ENCODE assay signal across 3 worm cellular contexts in the genomic region with DNA sequence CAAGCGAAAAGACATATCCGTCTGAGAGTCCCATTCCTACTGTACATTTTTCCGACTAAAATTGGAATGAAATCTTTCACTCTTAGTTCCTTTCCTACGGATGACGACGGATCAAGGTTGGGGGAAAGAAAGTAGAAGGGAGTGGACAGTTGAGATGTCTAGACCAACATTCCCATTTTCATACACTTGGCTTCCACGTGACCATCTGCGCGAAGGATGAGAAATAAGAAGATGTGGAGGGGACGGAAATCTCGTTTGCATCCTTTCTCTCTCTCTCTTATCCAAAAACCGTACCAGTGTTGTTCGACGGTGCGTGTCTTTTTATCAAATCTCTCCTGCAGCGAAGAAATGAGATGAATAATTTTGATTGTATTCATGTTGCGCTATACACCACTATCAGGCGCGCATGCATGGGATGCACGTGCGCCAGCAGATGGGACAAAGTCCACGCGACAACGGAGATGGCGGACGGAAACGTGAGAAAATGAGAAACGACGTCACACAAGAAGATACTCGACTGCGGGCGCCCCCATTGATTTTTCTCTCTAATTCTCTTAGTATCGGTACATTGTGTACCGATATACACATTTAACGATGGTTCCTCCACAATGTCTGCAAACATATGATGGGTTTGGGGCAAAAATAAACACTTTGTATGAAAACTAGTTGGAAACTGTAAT.
TF ChIP-seq lines count a peak whose summit lies in the region.

No protein-coding gene starts in this region.

TF ChIP-seq in whole organism, L1 larva, 84 proteins besides CTCF, POLR2A, EP300 and RAD21 (continued from another document and continues in another):
- TF ChIP-seq nhr-19 (GFP tag; conservative IDR thresholded peaks at IDR 0.05; lab: Robert Waterston, UW) (peak; percentile 95), nhr-237 (tag; optimal IDR thresholded peaks at IDR 0.05; lab: Kevin White, UChicago) (no peak), C04F5.9 (tag; optimal IDR thresholded peaks at IDR 0.05; lab: Kevin White, UChicago) (peak; percentile 23), mep-1 (tag; optimal IDR thresholded peaks at IDR 0.05; lab: Kevin White, UChicago) (peak; percentile 78), lin-14 (GFP tag; optimal IDR thresholded peaks at IDR 0.05; lab: Kevin White, UChicago) (peak; percentile 99), mef-2 (tag; optimal IDR thresholded peaks at IDR 0.05; lab: Kevin White, UChicago) (peak; percentile 89), zag-1 (tag; optimal IDR thresholded peaks at IDR 0.05; lab: Kevin White, UChicago) (no peak), lin-15B (tag; optimal IDR thresholded peaks at IDR 0.05; lab: Kevin White, UChicago) (no peak), sox-4 (tag; optimal IDR thresholded peaks at IDR 0.05; lab: Kevin White, UChicago) (peak; percentile 58), fkh-10 (GFP tag; optimal IDR thresholded peaks at IDR 0.05; lab: Kevin White, UChicago) (peak; percentile 64), alr-1 (tag; optimal IDR thresholded peaks at IDR 0.05; lab: Kevin White, UChicago; ENCODE audit: borderline replicate concordance) (no peak), irx-1 (tag; optimal IDR thresholded peaks at IDR 0.05; lab: Kevin White, UChicago) (peak; percentile 91), xbp-1 (tag; optimal IDR thresholded peaks at IDR 0.05; lab: Kevin White, UChicago) (peak; percentile 97), isw-1 (GFP tag; IDR thresholded peaks at IDR 0.05; lab: Robert Waterston, UW) (peak; percentile 50), mab-9 (GFP tag; IDR thresholded peaks at IDR 0.05; lab: Robert Waterston, UW) (peak; percentile 70), ceh-90 (tag; optimal IDR thresholded peaks at IDR 0.05; lab: Kevin White, UChicago) (no peak), fkh-4 (tag; optimal IDR thresholded peaks at IDR 0.05; lab: Kevin White, UChicago; ENCODE audit: borderline replicate concordance) (peak; percentile 40), sup-37 (GFP tag; optimal IDR thresholded peaks at IDR 0.05; lab: Kevin White, UChicago) (peak; percentile 82), fos-1 (tag; optimal IDR thresholded peaks at IDR 0.05; lab: Kevin White, UChicago) (peak; percentile 40), blmp-1 (tag; optimal IDR thresholded peaks at IDR 0.05; lab: Kevin White, UChicago) (peak; percentile 96), nhr-71 (tag; optimal IDR thresholded peaks at IDR 0.05; lab: Kevin White, UChicago) (peak; percentile 99), nhr-76 (tag; optimal IDR thresholded peaks at IDR 0.05; lab: Kevin White, UChicago) (peak; percentile 11), lsy-2 (tag; optimal IDR thresholded peaks at IDR 0.05; lab: Kevin White, UChicago) (peak; percentile 75 to 82), nhr-12 (tag; optimal IDR thresholded peaks at IDR 0.05; lab: Kevin White, UChicago) (no peak), pqm-1 (tag; optimal IDR thresholded peaks at IDR 0.05; lab: Kevin White, UChicago) (no peak), zip-4 (GFP tag; optimal IDR thresholded peaks at IDR 0.05; lab: Kevin White, UChicago) (peak; percentile 56), elt-2 (tag; optimal IDR thresholded peaks at IDR 0.05; lab: Kevin White, UChicago) (peak; percentile 89), unc-30 (tag; optimal IDR thresholded peaks at IDR 0.05; lab: Kevin White, UChicago) (no peak), efl-3 (GFP tag; optimal IDR thresholded peaks at IDR 0.05; lab: Kevin White, UChicago) (peak; percentile 42), nhr-20 (tag; optimal IDR thresholded peaks at IDR 0.05; lab: Kevin White, UChicago) (peak; percentile 99), hlh-4 (tag; optimal IDR thresholded peaks at IDR 0.05; lab: Kevin White, UChicago) (no peak), ceh-82 (tag; optimal IDR thresholded peaks at IDR 0.05; lab: Kevin White, UChicago) (peak in 2 of 3 experiments; percentile 45 to 54), ztf-11 (tag; optimal IDR thresholded peaks at IDR 0.05; lab: Kevin White, UChicago) (peak in 1 of 2 experiments; percentile 63), lin-39 (tag; optimal IDR thresholded peaks at IDR 0.05; lab: Kevin White, UChicago) (peak; percentile 50), C34B4.2 (tag; optimal IDR thresholded peaks at IDR 0.05; lab: Kevin White, UChicago) (no peak), ces-1 (GFP tag; optimal IDR thresholded peaks at IDR 0.05; lab: Kevin White, UChicago) (no peak), nhr-85 (tag; lab: Kevin White, UChicago) (peak; percentile 100), dsc-1 (tag; optimal IDR thresholded peaks at IDR 0.05; lab: Kevin White, UChicago) (peak; percentile 91), nhr-77 (tag; optimal IDR thresholded peaks at IDR 0.05; lab: Kevin White, UChicago) (peak; percentile 82), vab-15 (tag; optimal IDR thresholded peaks at IDR 0.05; lab: Kevin White, UChicago) (peak; percentile 48), sptf-1 (tag; optimal IDR thresholded peaks at IDR 0.05; lab: Kevin White, UChicago) (no peak)

TF ChIP-seq in whole organism, L3 larva, 47 proteins besides CTCF, POLR2A, EP300 and RAD21 (continued from another document):
- TF ChIP-seq nhr-43 (tag; optimal IDR thresholded peaks at IDR 0.05; lab: Kevin White, UChicago; ENCODE audit: poor library complexity, severe bottlenecking) (peak; percentile 98), elt-2 (tag; optimal IDR thresholded peaks at IDR 0.05; lab: Kevin White, UChicago) (peak; percentile 92), unc-62 (GFP tag; optimal IDR thresholded peaks at IDR 0.05; lab: Kevin White, UChicago) (peak; percentile 77), R02D3.7 (tag; optimal IDR thresholded peaks at IDR 0.05; lab: Kevin White, UChicago) (peak; percentile 68), jun-1 (tag; optimal IDR thresholded peaks at IDR 0.05; lab: Kevin White, UChicago) (peak; percentile 84), egl-5 (tag; optimal IDR thresholded peaks at IDR 0.05; lab: Kevin White, UChicago) (peak; percentile 85), ceh-28 (tag; optimal IDR thresholded peaks at IDR 0.05; lab: Kevin White, UChicago) (peak; percentile 77), nhr-237 (tag; optimal IDR thresholded peaks at IDR 0.05; lab: Kevin White, UChicago) (no peak), pqm-1 (tag; optimal IDR thresholded peaks at IDR 0.05; lab: Kevin White, UChicago) (peak; percentile 78), ztf-11 (tag; optimal IDR thresholded peaks at IDR 0.05; lab: Kevin White, UChicago) (no peak), nhr-67 (tag; optimal IDR thresholded peaks at IDR 0.05; lab: Kevin White, UChicago) (no peak), nhr-25 (tag; optimal IDR thresholded peaks at IDR 0.05; lab: Kevin White, UChicago) (peak; percentile 94), fos-1 (tag; optimal IDR thresholded peaks at IDR 0.05; lab: Kevin White, UChicago) (peak; percentile 84), elt-3 (tag; optimal IDR thresholded peaks at IDR 0.05; lab: Kevin White, UChicago) (peak; percentile 61 to 89 (median 78)), ama-1 (optimal IDR thresholded peaks at IDR 0.05; lab: Kevin White, UChicago) (no peak), daf-12 (tag; optimal IDR thresholded peaks at IDR 0.05; lab: Kevin White, UChicago) (no peak), fkh-10 (GFP tag; optimal IDR thresholded peaks at IDR 0.05; lab: Kevin White, UChicago) (peak; percentile 55), unc-39 (tag; optimal IDR thresholded peaks at IDR 0.05; lab: Kevin White, UChicago) (no peak), nhr-11 (tag; optimal IDR thresholded peaks at IDR 0.05; lab: Kevin White, UChicago) (peak; percentile 55), eor-1 (tag; optimal IDR thresholded peaks at IDR 0.05; lab: Kevin White, UChicago) (no peak), mdl-1 (tag; optimal IDR thresholded peaks at IDR 0.05; lab: Kevin White, UChicago) (peak; percentile 100)

TF ChIP-seq in whole organism, young adult, 124 proteins besides CTCF, POLR2A, EP300 and RAD21 (continued from another document and continues in another):
- TF ChIP-seq ceh-27 (GFP tag; optimal IDR thresholded peaks at IDR 0.05; lab: Kevin White, UChicago) = peak; percentile 67
- peak; percentile 61 for TF ChIP-seq lir-1 (GFP tag; conservative IDR thresholded peaks at IDR 0.05; lab: Robert Waterston, UW)
- TF ChIP-seq lin-40 (tag; optimal IDR thresholded peaks at IDR 0.05; lab: Kevin White, UChicago) = peak; percentile 92
- TF ChIP-seq B0336.3 (GFP tag; IDR thresholded peaks at IDR 0.05; lab: Robert Waterston, UW) = peak; percentile 82
- peak; percentile 53 for TF ChIP-seq tlf-1 (GFP tag; optimal IDR thresholded peaks at IDR 0.05; lab: Kevin White, UChicago)
- TF ChIP-seq ztf-3 (GFP tag; optimal IDR thresholded peaks at IDR 0.05; lab: Kevin White, UChicago) = peak; percentile 20
- no peak for TF ChIP-seq snpc-1.3 (tag; optimal IDR thresholded peaks at IDR 0.05; lab: Kevin White, UChicago; ENCODE audit: insufficient read depth)
- TF ChIP-seq xnd-1 (tag; optimal IDR thresholded peaks at IDR 0.05; lab: Kevin White, UChicago) = no peak
- TF ChIP-seq F57C9.4 (tag; optimal IDR thresholded peaks at IDR 0.05; lab: Kevin White, UChicago) = no peak
- no peak for TF ChIP-seq nhr-120 (GFP tag; IDR thresholded peaks at IDR 0.05; lab: Robert Waterston, UW)
- peak; percentile 87 for TF ChIP-seq C06A6.2 (GFP tag; conservative IDR thresholded peaks at IDR 0.05; lab: Robert Waterston, UW)
- TF ChIP-seq nfya-2 (GFP tag; IDR thresholded peaks at IDR 0.05; lab: Robert Waterston, UW) = no peak
- TF ChIP-seq nhr-27 (tag; optimal IDR thresholded peaks at IDR 0.05; lab: Kevin White, UChicago) = no peak
- no peak for TF ChIP-seq fkh-3 (tag; optimal IDR thresholded peaks at IDR 0.05; lab: Kevin White, UChicago)
- no peak for TF ChIP-seq madf-3 (GFP tag; IDR thresholded peaks at IDR 0.05; lab: Robert Waterston, UW)
- no peak for TF ChIP-seq snpc-1.1 (tag; optimal IDR thresholded peaks at IDR 0.05; lab: Kevin White, UChicago; ENCODE audit: insufficient read depth)
- TF ChIP-seq hlh-12 (tag; optimal IDR thresholded peaks at IDR 0.05; lab: Kevin White, UChicago) = no peak
- TF ChIP-seq ama-1 (optimal IDR thresholded peaks at IDR 0.05; lab: Kevin White, UChicago) = peak; percentile 11
- no peak for TF ChIP-seq ama-1 (GFP tag; optimal IDR thresholded peaks at IDR 0.05; lab: Kevin White, UChicago)
- no peak for TF ChIP-seq F52B5.7 (tag; optimal IDR thresholded peaks at IDR 0.05; lab: Kevin White, UChicago)
- no peak for TF ChIP-seq cebp-1 (GFP tag; IDR thresholded peaks at IDR 0.05; lab: Robert Waterston, UW)
- TF ChIP-seq cebp-1 (tag; optimal IDR thresholded peaks at IDR 0.05; lab: Kevin White, UChicago) = peak; percentile 85
- peak; percentile 57 for TF ChIP-seq hmg-1.2 (GFP tag; IDR thresholded peaks at IDR 0.05; lab: Robert Waterston, UW)
- peak; percentile 79 for TF ChIP-seq madf-10 (tag; optimal IDR thresholded peaks at IDR 0.05; lab: Kevin White, UChicago)
- TF ChIP-seq ceh-40 (GFP tag; IDR thresholded peaks at IDR 0.05; lab: Robert Waterston, UW) = no peak
- TF ChIP-seq snpc-4 (GFP tag; optimal IDR thresholded peaks at IDR 0.05; lab: Kevin White, UChicago) = no peak
- TF ChIP-seq snpc-4 (tag; optimal IDR thresholded peaks at IDR 0.05; lab: Kevin White, UChicago) = peak in 3 of 4 experiments; percentile 37 to 47 (median 38)
- peak; percentile 33 for TF ChIP-seq nhr-90 (tag; optimal IDR thresholded peaks at IDR 0.05; lab: Kevin White, UChicago)
- no peak for TF ChIP-seq F55B11.4 (tag; optimal IDR thresholded peaks at IDR 0.05; lab: Kevin White, UChicago; ENCODE audit: borderline replicate concordance, insufficient read depth)
- peak; percentile 77 for TF ChIP-seq nhr-80 (tag; optimal IDR thresholded peaks at IDR 0.05; lab: Kevin White, UChicago)
- no peak for TF ChIP-seq dpff-1 (tag; optimal IDR thresholded peaks at IDR 0.05; lab: Kevin White, UChicago)
- TF ChIP-seq Y56A3A.18 (GFP tag; IDR thresholded peaks at IDR 0.05; lab: Robert Waterston, UW) = no peak
- no peak for TF ChIP-seq lsy-27 (tag; optimal IDR thresholded peaks at IDR 0.05; lab: Kevin White, UChicago; ENCODE audit: borderline replicate concordance, insufficient read depth)
- no peak for TF ChIP-seq Y53F4B.3 (GFP tag; IDR thresholded peaks at IDR 0.05; lab: Robert Waterston, UW)
- no peak for TF ChIP-seq cebp-2 (GFP tag; IDR thresholded peaks at IDR 0.05; lab: Robert Waterston, UW)
- TF ChIP-seq T26A5.8 (tag; optimal IDR thresholded peaks at IDR 0.05; lab: Kevin White, UChicago) = no peak
- TF ChIP-seq somi-1 (GFP tag; optimal IDR thresholded peaks at IDR 0.05; lab: Kevin White, UChicago) = peak; percentile 98
- no peak for TF ChIP-seq T07F8.4 (tag; optimal IDR thresholded peaks at IDR 0.05; lab: Kevin White, UChicago)
- no peak for TF ChIP-seq madf-8 (GFP tag; conservative IDR thresholded peaks at IDR 0.05; lab: Robert Waterston, UW)
- TF ChIP-seq sptf-2 (GFP tag; optimal IDR thresholded peaks at IDR 0.05; lab: Kevin White, UChicago) = no peak
- no peak for TF ChIP-seq ccch-3 (GFP tag; optimal IDR thresholded peaks at IDR 0.05; lab: Kevin White, UChicago)
- TF ChIP-seq lin-26 (GFP tag; IDR thresholded peaks at IDR 0.05; lab: Robert Waterston, UW) = no peak
- TF ChIP-seq B0261.1 (tag; optimal IDR thresholded peaks at IDR 0.05; lab: Kevin White, UChicago) = no peak
- peak; percentile 71 for TF ChIP-seq attf-5 (GFP tag; optimal IDR thresholded peaks at IDR 0.05; lab: Kevin White, UChicago)
- TF ChIP-seq Y67H2A.10 (GFP tag; conservative IDR thresholded peaks at IDR 0.05; lab: Robert Waterston, UW) = no peak
- TF ChIP-seq F22D6.2 (tag; optimal IDR thresholded peaks at IDR 0.05; lab: Kevin White, UChicago) = peak; percentile 89
- TF ChIP-seq mcd-1 (GFP tag; IDR thresholded peaks at IDR 0.05; lab: Robert Waterston, UW) = peak; percentile 58
- TF ChIP-seq let-526 (GFP tag; IDR thresholded peaks at IDR 0.05; lab: Robert Waterston, UW) = peak; percentile 90; the same call in 1 of the 2 replicates
- TF ChIP-seq snpc-3.4 (tag; optimal IDR thresholded peaks at IDR 0.05; lab: Kevin White, UChicago) = no peak
- TF ChIP-seq rcor-1 (GFP tag; IDR thresholded peaks at IDR 0.05; lab: Robert Waterston, UW) = 0 out of 2 replicates have a peak, but pooled peaks have one; percentile 21
- TF ChIP-seq ztf-22 (GFP tag; optimal IDR thresholded peaks at IDR 0.05; lab: Kevin White, UChicago) = peak; percentile 89
- 0 out of 2 replicates have a peak, but pooled peaks have one; percentile 45 for TF ChIP-seq hsf-1 (GFP tag; IDR thresholded peaks at IDR 0.05; lab: Robert Waterston, UW)
- no peak for TF ChIP-seq ceh-91 (GFP tag; IDR thresholded peaks at IDR 0.05; lab: Robert Waterston, UW)
- peak; percentile 90; the same call in 1 of the 2 replicates for TF ChIP-seq K11D2.4 (GFP tag; IDR thresholded peaks at IDR 0.05; lab: Robert Waterston, UW)
- TF ChIP-seq hmg-20 (GFP tag; IDR thresholded peaks at IDR 0.05; lab: Robert Waterston, UW) = no peak
- TF ChIP-seq nhr-179 (tag; optimal IDR thresholded peaks at IDR 0.05; lab: Kevin White, UChicago) = no peak
- TF ChIP-seq tbx-9 (tag; optimal IDR thresholded peaks at IDR 0.05; lab: Kevin White, UChicago; ENCODE audit: borderline replicate concordance) = no peak
- TF ChIP-seq akir-1 (GFP tag; optimal IDR thresholded peaks at IDR 0.05; lab: Kevin White, UChicago) = no peak
- TF ChIP-seq bed-2 (GFP tag; IDR thresholded peaks at IDR 0.05; lab: Robert Waterston, UW) = no peak
- TF ChIP-seq lin-54 (GFP tag; optimal IDR thresholded peaks at IDR 0.05; lab: Kevin White, UChicago) = peak; percentile 25
- no peak for TF ChIP-seq bed-1 (GFP tag; IDR thresholded peaks at IDR 0.05; lab: Robert Waterston, UW)
- TF ChIP-seq egrh-3 (GFP tag; IDR thresholded peaks at IDR 0.05; lab: Robert Waterston, UW) = no peak
- TF ChIP-seq F10E7.11 (tag; optimal IDR thresholded peaks at IDR 0.05; lab: Kevin White, UChicago) = peak; percentile 42
- TF ChIP-seq efl-1 (GFP tag; optimal IDR thresholded peaks at IDR 0.05; lab: Kevin White, UChicago) = no peak
- no peak for TF ChIP-seq F23B12.7 (tag; optimal IDR thresholded peaks at IDR 0.05; lab: Kevin White, UChicago; ENCODE audit: insufficient read depth)
- TF ChIP-seq aptf-3 (GFP tag; IDR thresholded peaks at IDR 0.05; lab: Robert Waterston, UW) = no peak
- peak; percentile 78 for TF ChIP-seq die-1 (tag; optimal IDR thresholded peaks at IDR 0.05; lab: Kevin White, UChicago)
- no peak for TF ChIP-seq F39B2.1 (GFP tag; IDR thresholded peaks at IDR 0.05; lab: Robert Waterston, UW)
- peak; percentile 68 for TF ChIP-seq gei-17 (GFP tag; optimal IDR thresholded peaks at IDR 0.05; lab: Kevin White, UChicago)
- TF ChIP-seq D2030.7 (GFP tag; IDR thresholded peaks at IDR 0.05; lab: Robert Waterston, UW) = no peak
